Worm (Caenorhabditis elegans) whole organism, late embryonic: ENCODE measurements around the gene ncx-9.
A peak's percentile ranks its signal among the peaks of the same experiment; 100 is the strongest.

Source experiments
- C38D4.7 ChIP-seq: fragments of 200-800 bp; sonication (Bioruptor generic); optimal IDR thresholded peaks from 2 replicates; lab custom pipeline; 2018; ENCODE audit warnings: mild to moderate bottlenecking, missing genetic modification characterization, moderate library complexity, missing compliant biosample characterization
- K09A11.1 ChIP-seq: sonication (generic microtip); optimal IDR thresholded peaks from 2 replicates; lab custom pipeline; 2017; ENCODE audit warnings: antibody characterized with exemption, mild to moderate bottlenecking, missing genetic modification characterization, missing compliant biosample characterization; ENCODE audit not compliant: insufficient read depth
- ama-1 ChIP-seq: fragments of 150-350 bp; optimal IDR thresholded peaks from 2 replicates; lab custom pipeline; 2014
- ceh-19 ChIP-seq: fragments of 200-800 bp; sonication (Bioruptor generic); optimal IDR thresholded peaks from 2 replicates; lab custom pipeline; 2018; ENCODE audit warnings: mild to moderate bottlenecking, missing genetic modification characterization, missing compliant biosample characterization
- ceh-22 ChIP-seq: sonication (generic microtip); optimal IDR thresholded peaks from 2 replicates; lab custom pipeline; 2017; ENCODE audit warnings: missing biosample characterization, missing genetic modification characterization
- ceh-30 ChIP-seq: fragments of 150-350 bp; optimal IDR thresholded peaks from 2 replicates; lab custom pipeline; 2014; ENCODE audit warnings: missing biosample characterization, missing genetic modification characterization
- ceh-31 ChIP-seq: sonication (generic microtip); optimal IDR thresholded peaks from 2 replicates; lab custom pipeline; 2016; ENCODE audit warnings: missing genetic modification characterization, missing compliant biosample characterization
- ceh-34 ChIP-seq: sonication (generic microtip); optimal IDR thresholded peaks from 2 replicates; lab custom pipeline; 2016; ENCODE audit warnings: mild to moderate bottlenecking, missing genetic modification characterization, missing compliant biosample characterization
- ceh-45 ChIP-seq: fragments of 200-800 bp; sonication (Bioruptor generic); IDR thresholded peaks from 2 replicates; pipeline ENCODE4 v1.3.6; 2022; ENCODE audit warnings: missing genetic modification reagents, missing genetic modification characterization, missing compliant biosample characterization
- ceh-6 ChIP-seq: fragments of 200-800 bp; sonication (Bioruptor generic); optimal IDR thresholded peaks from 2 replicates; lab custom pipeline; 2018; ENCODE audit warnings: mild to moderate bottlenecking, missing genetic modification characterization, missing compliant biosample characterization
- ceh-9 ChIP-seq: sonication (generic microtip); optimal IDR thresholded peaks from 2 replicates; lab custom pipeline; 2016; ENCODE audit warnings: mild to moderate bottlenecking, missing genetic modification characterization, inconsistent platforms, missing compliant biosample characterization
- che-1 ChIP-seq: sonication (generic microtip); optimal IDR thresholded peaks from 2 replicates; lab custom pipeline; 2016; ENCODE audit warnings: mild to moderate bottlenecking, missing genetic modification characterization, missing compliant biosample characterization
- dve-1 ChIP-seq: sonication (generic microtip); optimal IDR thresholded peaks from 2 replicates; lab custom pipeline; 2017; ENCODE audit warnings: antibody characterized with exemption, mild to moderate bottlenecking, missing genetic modification characterization, missing compliant biosample characterization
- elt-2 ChIP-seq: sonication (generic microtip); optimal IDR thresholded peaks from 2 replicates; lab custom pipeline; 2016; ENCODE audit warnings: missing genetic modification reagents, missing genetic modification characterization, missing compliant biosample characterization
- elt-4 ChIP-seq: sonication (generic microtip); optimal IDR thresholded peaks from 2 replicates; lab custom pipeline; 2016; ENCODE audit warnings: missing genetic modification characterization, missing compliant biosample characterization
- ets-4 ChIP-seq: sonication (generic microtip); optimal IDR thresholded peaks from 2 replicates; lab custom pipeline; 2016; ENCODE audit warnings: missing genetic modification characterization, missing compliant biosample characterization
- eyg-1 ChIP-seq: sonication (generic microtip); optimal IDR thresholded peaks from 2 replicates; lab custom pipeline; 2016; ENCODE audit warnings: missing genotype, missing genetic modification characterization, missing compliant biosample characterization
- fax-1 ChIP-seq: sonication (generic microtip); optimal IDR thresholded peaks from 2 replicates; lab custom pipeline; 2016; ENCODE audit warnings: missing genotype, missing genetic modification characterization, missing compliant biosample characterization
- fkh-10 ChIP-seq: fragments of 150-350 bp; optimal IDR thresholded peaks from 2 replicates; lab custom pipeline; 2014; ENCODE audit warnings: missing biosample characterization, missing genetic modification reagents, missing genetic modification characterization
- fkh-6 ChIP-seq: sonication (generic microtip); optimal IDR thresholded peaks from 2 replicates; lab custom pipeline; 2016; ENCODE audit warnings: missing genetic modification characterization, missing compliant biosample characterization
- hlh-13 ChIP-seq: fragments of 200-800 bp; sonication (Bioruptor generic); optimal IDR thresholded peaks from 2 replicates; lab custom pipeline; 2018; ENCODE audit warnings: mild to moderate bottlenecking, missing genetic modification characterization, missing compliant biosample characterization
- hlh-15 ChIP-seq: sonication (generic microtip); optimal IDR thresholded peaks from 2 replicates; lab custom pipeline; 2016; ENCODE audit warnings: missing genetic modification characterization, missing compliant biosample characterization
- hlh-30 ChIP-seq: sonication (generic microtip); optimal IDR thresholded peaks from 2 replicates; lab custom pipeline; 2017; ENCODE audit warnings: antibody characterized with exemption, missing genetic modification characterization, missing compliant biosample characterization; ENCODE audit not compliant: insufficient read depth
- hlh-8 ChIP-seq: sonication (generic microtip); optimal IDR thresholded peaks from 2 replicates; lab custom pipeline; 2016; ENCODE audit warnings: missing genotype, missing genetic modification characterization, missing compliant biosample characterization
- lim-6 ChIP-seq: sonication (generic microtip); optimal IDR thresholded peaks from 2 replicates; lab custom pipeline; 2016; ENCODE audit warnings: missing genetic modification characterization, missing compliant biosample characterization
- madf-2 ChIP-seq: sonication (generic microtip); optimal IDR thresholded peaks from 2 replicates; lab custom pipeline; 2017; ENCODE audit warnings: missing genetic modification characterization, missing compliant biosample characterization
- nhr-232 ChIP-seq: sonication (generic microtip); optimal IDR thresholded peaks from 2 replicates; lab custom pipeline; 2016; ENCODE audit warnings: missing genetic modification characterization, missing compliant biosample characterization
- npax-4 ChIP-seq: sonication (generic microtip); optimal IDR thresholded peaks from 2 replicates; lab custom pipeline; 2016; ENCODE audit warnings: missing genetic modification characterization, missing compliant biosample characterization
- pag-3 ChIP-seq: sonication (generic microtip); optimal IDR thresholded peaks from 2 replicates; lab custom pipeline; 2016; ENCODE audit warnings: missing compliant biosample characterization, missing genetic modification characterization, borderline replicate concordance
- pat-9 ChIP-seq: fragments of 200-800 bp; sonication (Bioruptor generic); optimal IDR thresholded peaks from 2 replicates; lab custom pipeline; 2018; ENCODE audit warnings: mild to moderate bottlenecking, missing genetic modification characterization, moderate library complexity, missing compliant biosample characterization
- pha-2 ChIP-seq: sonication (generic microtip); optimal IDR thresholded peaks from 2 replicates; lab custom pipeline; 2017; ENCODE audit warnings: mild to moderate bottlenecking, missing genetic modification characterization, missing compliant biosample characterization
- pros-1 ChIP-seq: fragments of 150-350 bp; optimal IDR thresholded peaks from 2 replicates; lab custom pipeline; 2014; ENCODE audit warnings: missing biosample characterization, missing genetic modification reagents, missing genetic modification characterization
- sdc-2 ChIP-seq: sonication (generic microtip); optimal IDR thresholded peaks from 2 replicates; lab custom pipeline; 2016; ENCODE audit warnings: missing genotype, missing genetic modification characterization, missing compliant biosample characterization
- sox-2 ChIP-seq: fragments of 200-800 bp; sonication (Bioruptor generic); IDR thresholded peaks from 2 replicates; pipeline ENCODE4 v1.3.6; 2022; ENCODE audit warnings: missing genetic modification reagents, missing genetic modification characterization, missing compliant biosample characterization
- sox-4 ChIP-seq: sonication (generic microtip); optimal IDR thresholded peaks from 2 replicates; lab custom pipeline; 2017; ENCODE audit warnings: mild to moderate bottlenecking, missing genetic modification characterization, inconsistent platforms, missing compliant biosample characterization
- tbx-2 ChIP-seq: sonication (generic microtip); optimal IDR thresholded peaks from 2 replicates; lab custom pipeline; 2016; ENCODE audit warnings: missing genetic modification characterization, missing compliant biosample characterization
- tbx-7 ChIP-seq: sonication (generic microtip); optimal IDR thresholded peaks from 2 replicates; lab custom pipeline; 2016; ENCODE audit warnings: missing genotype, missing genetic modification characterization, missing compliant biosample characterization
- ttx-3 ChIP-seq: sonication (generic microtip); optimal IDR thresholded peaks from 2 replicates; lab custom pipeline; 2016; ENCODE audit warnings: missing genetic modification reagents, missing genetic modification characterization, missing compliant biosample characterization
- unc-3 ChIP-seq, 2 experiments: fragments of 200-800 bp in 1 of 2; sonication (Bioruptor generic) in 1 of 2; sonication (generic microtip) in 1 of 2; conservative IDR thresholded peaks in 1 of 2; optimal IDR thresholded peaks in 1 of 2; 2 replicates each; pipeline versions ENCODE4 v1.3.6 to Lab custom; 2016 to 2022; ENCODE audit warnings: missing compliant biosample characterization in 2 of 2, missing genetic modification characterization in 2 of 2, missing genetic modification reagents in 1 of 2
- unc-42 ChIP-seq: sonication (generic microtip); optimal IDR thresholded peaks from 2 replicates; lab custom pipeline; 2016; ENCODE audit warnings: missing genotype, missing genetic modification characterization, missing compliant biosample characterization
- unc-55 ChIP-seq: sonication (generic microtip); optimal IDR thresholded peaks from 2 replicates; lab custom pipeline; 2017; ENCODE audit warnings: missing biosample characterization, missing genetic modification reagents, missing genetic modification characterization
- ztf-16 ChIP-seq: sonication (generic microtip); optimal IDR thresholded peaks from 2 replicates; lab custom pipeline; 2017; ENCODE audit warnings: missing genetic modification characterization, missing compliant biosample characterization

ncx-9 gene

ce11 chrV:4967238-4967637, 27.8 kb downstream of the ncx-9 start (continued):
- no peak for TF ChIP-seq dve-1 (tag; lab: Kevin White, UChicago)
- TF ChIP-seq ztf-16 = no peak
- peak; percentile 50 for TF ChIP-seq hlh-30
- no peak for TF ChIP-seq elt-4 (tag; lab: Kevin White, UChicago)

ce11 chrV:4965790-4966189, 29.3 kb downstream of the ncx-9 start:
- TF ChIP-seq hlh-13 (GFP tag; lab: Kevin White, UChicago) (no peak), fkh-6 (tag; lab: Kevin White, UChicago) (no peak), ceh-31 (no peak), hlh-15 (tag; lab: Kevin White, UChicago) (no peak), lim-6 (tag; lab: Kevin White, UChicago) (no peak), pat-9 (tag; lab: Kevin White, UChicago) (no peak), ceh-30 (tag; lab: Kevin White, UChicago) (no peak), fax-1 (tag; lab: Kevin White, UChicago) (no peak), ets-4 (tag; lab: Kevin White, UChicago) (no peak), ama-1 (lab: Kevin White, UChicago) (no peak), sox-2 (GFP tag; lab: Robert Waterston, UW) (no peak), pros-1 (tag; lab: Kevin White, UChicago) (no peak)

DNA sequence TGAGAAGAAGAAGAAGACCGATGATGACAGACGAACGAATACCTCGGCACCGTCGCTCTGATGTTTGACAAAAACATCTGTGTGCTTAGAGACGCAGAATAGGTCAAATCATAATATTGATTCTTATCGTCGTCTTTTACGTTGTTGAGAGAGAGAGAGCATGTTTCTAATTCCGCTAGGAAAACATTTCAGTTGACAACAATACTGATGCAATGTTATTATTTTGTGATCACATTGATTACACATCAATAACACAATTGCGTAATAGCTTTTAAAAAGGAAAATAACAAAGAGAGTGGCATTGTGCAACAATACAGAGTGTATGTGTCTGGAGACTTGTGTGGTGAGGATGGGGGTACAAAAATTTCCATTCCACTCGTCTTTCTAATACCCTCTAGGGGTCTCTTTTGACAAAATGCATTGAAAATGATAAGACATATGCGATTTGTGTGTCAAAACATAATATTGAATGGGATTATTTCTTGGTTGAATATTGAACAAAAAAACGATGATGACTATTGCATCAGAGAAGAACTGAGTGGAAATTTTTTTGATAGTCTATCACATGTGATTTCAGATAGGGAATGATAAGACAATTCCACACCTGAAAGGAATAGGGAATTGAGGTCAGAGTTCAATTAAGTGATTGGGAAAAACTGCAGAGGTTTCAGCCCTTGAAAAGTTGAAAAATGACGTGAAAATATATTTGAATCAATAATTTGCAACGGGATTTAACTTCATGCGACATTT, 30.2 kb downstream of the ncx-9 start:
- TF ChIP-seq elt-4 (tag; lab: Kevin White, UChicago) (no peak), elt-2 (tag; lab: Kevin White, UChicago) (peak; percentile 79)

DNA sequence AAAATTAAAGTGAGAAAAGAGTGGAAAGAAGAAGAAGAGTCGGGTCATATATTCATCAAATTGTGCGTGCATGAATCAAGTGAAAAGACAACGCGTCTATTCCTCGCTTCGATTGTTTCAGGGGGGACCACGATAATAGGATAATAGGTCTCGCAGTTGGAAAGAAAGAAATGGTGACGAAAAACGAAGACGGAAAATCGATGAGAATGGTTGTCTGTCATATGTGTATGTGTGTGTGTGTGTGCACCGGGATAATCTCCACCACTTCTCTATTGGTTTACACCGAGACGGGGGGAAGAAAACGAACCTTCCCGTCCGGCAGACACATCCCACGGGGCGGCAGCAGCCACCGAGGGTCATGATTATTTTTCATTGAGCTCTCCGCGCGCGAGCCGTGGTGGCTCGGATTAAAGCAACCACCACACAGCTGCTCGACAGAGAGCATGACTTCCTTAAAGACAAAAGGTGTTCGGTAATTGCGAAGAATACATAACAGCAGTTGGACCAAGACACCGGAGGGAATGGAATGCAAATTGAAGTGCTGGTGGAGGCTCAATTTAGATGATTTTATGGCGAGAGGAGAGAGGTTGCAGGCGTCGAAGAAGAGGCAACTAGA, 30.9 kb downstream of the ncx-9 start:
- TF ChIP-seq ceh-34 (tag; lab: Kevin White, UChicago) (peak; percentile 71), ttx-3 (tag; lab: Kevin White, UChicago) (no peak), nhr-232 (tag; lab: Kevin White, UChicago) (no peak), sox-4 (tag; lab: Kevin White, UChicago) (no peak), fax-1 (tag; lab: Kevin White, UChicago) (no peak), elt-2 (tag; lab: Kevin White, UChicago) (no peak), pag-3 (tag; lab: Kevin White, UChicago) (no peak), hlh-8 (no peak), ceh-19 (GFP tag; lab: Kevin White, UChicago) (peak; percentile 60), tbx-2 (peak; percentile 45), hlh-15 (tag; lab: Kevin White, UChicago) (no peak), hlh-30 (peak; percentile 7), npax-4 (tag; lab: Kevin White, UChicago) (no peak), sox-2 (GFP tag; lab: Robert Waterston, UW) (no peak), C38D4.7 (no peak), dve-1 (tag; lab: Kevin White, UChicago) (no peak), pha-2 (peak; percentile 13), ztf-16 (no peak), unc-3 (GFP tag; conservative IDR thresholded peaks at IDR 0.05; lab: Robert Waterston, UW) (no peak), unc-3 (tag; optimal IDR thresholded peaks at IDR 0.05; lab: Kevin White, UChicago) (peak; percentile 20), ceh-6 (no peak), ets-4 (tag; lab: Kevin White, UChicago) (no peak), tbx-7 (tag; lab: Kevin White, UChicago) (no peak), madf-2 (no peak), sdc-2 (tag; lab: Kevin White, UChicago) (no peak), K09A11.1 (no peak), ama-1 (lab: Kevin White, UChicago) (no peak), unc-42 (tag; lab: Kevin White, UChicago) (peak; percentile 70), ceh-45 (GFP tag; lab: Robert Waterston, UW) (no peak), ceh-22 (no peak), lim-6 (tag; lab: Kevin White, UChicago) (no peak), eyg-1 (tag; lab: Kevin White, UChicago) (no peak), pat-9 (tag; lab: Kevin White, UChicago) (peak; percentile 21), ceh-31 (peak; percentile 57), fkh-10 (GFP tag; lab: Kevin White, UChicago) (no peak), unc-55 (GFP tag; lab: Kevin White, UChicago) (peak; percentile 81), che-1 (tag; lab: Kevin White, UChicago) (no peak), ceh-9 (no peak)
